Worm (Caenorhabditis elegans): ENCODE data around the gene cdh-7.

DNA sequence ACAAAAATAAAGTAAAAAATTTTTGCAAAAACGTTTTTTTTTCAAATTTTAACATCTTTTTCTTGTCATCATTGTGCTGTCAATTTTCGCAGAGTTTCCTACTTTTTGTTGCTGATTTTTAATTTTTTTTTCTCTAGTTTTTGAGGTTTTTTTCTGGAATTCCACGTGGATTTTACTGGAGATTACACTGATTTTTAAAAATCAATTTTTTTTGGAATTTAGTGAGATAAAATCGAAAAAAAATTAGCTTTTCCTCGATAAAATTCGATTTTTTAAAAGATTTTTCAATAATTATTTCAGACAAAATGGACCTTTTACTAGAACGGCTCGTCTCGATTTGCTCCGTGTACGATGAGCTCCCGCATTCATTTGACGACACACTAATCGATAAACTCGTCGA is 26.6 kb downstream of the cdh-7 start, which contains the start of gene R05H10.3:
- TF ChIP-seq ZK546.5 (tag; optimal IDR thresholded peaks at IDR 0.05) = no peak
- TF ChIP-seq zag-1 (tag; optimal IDR thresholded peaks at IDR 0.05) = no peak
- TF ChIP-seq nhr-25 (tag; optimal IDR thresholded peaks at IDR 0.05) = no peak

Data from whole organism, L3 larva.